Worm (Caenorhabditis elegans): Measurements from ENCODE around the gene tbh-1.

- TF ChIP-seq aly-1 (tag; optimal IDR thresholded peaks at IDR 0.05) = no peak
- no peak for TF ChIP-seq tbx-37 (GFP tag; conservative IDR thresholded peaks at IDR 0.05)
- TF ChIP-seq hnd-1 (tag; optimal IDR thresholded peaks at IDR 0.05) = no peak
- no peak for TF ChIP-seq ama-1 (optimal IDR thresholded peaks at IDR 0.05)
- TF ChIP-seq ets-7 (tag; optimal IDR thresholded peaks at IDR 0.05) = no peak
- no peak for TF ChIP-seq pes-1 (GFP tag; IDR thresholded peaks at IDR 0.05)
- TF ChIP-seq scrt-1 (GFP tag; IDR thresholded peaks at IDR 0.05) = no peak
Observed at ce11 chrX:15514547-15514946, 9.9 kb upstream of the tbh-1 start.
